Fruit fly (Drosophila melanogaster): ENCODE results near the gene mRpS6.

The mRpS6 gene

dm6 chr3L:4378895-4379294, 14.5 kb downstream of the mRpS6 start:
- TF ChIP-seq CG10631 (GFP tag; optimal IDR thresholded peaks at IDR 0.05) (peak; percentile 13), CG3032 (tag; optimal IDR thresholded peaks at IDR 0.05) (peak; percentile 41), CG3919 (GFP tag; optimal IDR thresholded peaks at IDR 0.05) (peak; percentile 43), achi (GFP tag; optimal IDR thresholded peaks at IDR 0.05) (peak; percentile 61), CG10669 (GFP tag; optimal IDR thresholded peaks at IDR 0.05) (peak; percentile 36), Lpt (GFP tag; optimal IDR thresholded peaks at IDR 0.05) (no peak), fd59A (GFP tag; optimal IDR thresholded peaks at IDR 0.05) (peak; percentile 47), CG8632 (GFP tag; optimal IDR thresholded peaks at IDR 0.05) (peak; percentile 40), CG6276 (GFP tag; optimal IDR thresholded peaks at IDR 0.05) (no peak), Smox (GFP tag; optimal IDR thresholded peaks at IDR 0.05) (peak; percentile 42), lz (GFP tag; optimal IDR thresholded peaks at IDR 0.05) (peak; percentile 14), fkh (GFP tag; optimal IDR thresholded peaks at IDR 0.05) (no peak), Met (GFP tag; optimal IDR thresholded peaks at IDR 0.05) (peak; percentile 62), Ets96B (tag; optimal IDR thresholded peaks at IDR 0.05) (peak; percentile 35), Eip93F (GFP tag; optimal IDR thresholded peaks at IDR 0.05) (no peak), cyc (GFP tag; optimal IDR thresholded peaks at IDR 0.05) (peak; percentile 25), acj6 (GFP tag; optimal IDR thresholded peaks at IDR 0.05) (peak; percentile 62), Sox15 (GFP tag; optimal IDR thresholded peaks at IDR 0.05) (no peak), Eip75B (GFP tag; optimal IDR thresholded peaks at IDR 0.05) (peak; percentile 32), ss (GFP tag; optimal IDR thresholded peaks at IDR 0.05) (peak; percentile 19 to 54), Sox14 (GFP tag; optimal IDR thresholded peaks at IDR 0.05) (peak; percentile 31), CG4318 (GFP tag; optimal IDR thresholded peaks at IDR 0.05) (peak; percentile 9), eg (GFP tag; IDR thresholded peaks at IDR 0.05) (peak; percentile 24; the same call in 1 of the 3 replicates), svp (GFP tag) (peak; percentile 69), Eip78C (GFP tag) (peak; percentile 89), CG1621 (tag; optimal IDR thresholded peaks at IDR 0.05) (peak; percentile 4), Gug (GFP tag; IDR thresholded peaks at IDR 0.05) (no peak), CG16779 (tag; optimal IDR thresholded peaks at IDR 0.05) (no peak), Blimp-1 (GFP tag; optimal IDR thresholded peaks at IDR 0.05) (no peak), dsx (GFP tag; optimal IDR thresholded peaks at IDR 0.05; ENCODE audit: poor library complexity, severe bottlenecking) (peak; percentile 31), dac (GFP tag; optimal IDR thresholded peaks at IDR 0.05) (no peak), CG11762 (GFP tag; optimal IDR thresholded peaks at IDR 0.05; ENCODE audit: insufficient read depth) (peak; percentile 18), CG7368 (GFP tag; optimal IDR thresholded peaks at IDR 0.05) (no peak), Hr4 (GFP tag; optimal IDR thresholded peaks at IDR 0.05) (peak; percentile 47), CG15336 (GFP tag; IDR thresholded peaks at IDR 0.05) (peak; percentile 40; the same call in 1 of the 2 replicates), CG8119 (GFP tag; IDR thresholded peaks at IDR 0.05) (peak; percentile 37; the same call in 1 of the 3 replicates), CG11294 (GFP tag; IDR thresholded peaks at IDR 0.05) (no peak; the same call in 1 of the 2 replicates), vri (GFP tag; optimal IDR thresholded peaks at IDR 0.05) (peak; percentile 10), net (GFP tag; optimal IDR thresholded peaks at IDR 0.05) (peak; percentile 27), Hr39 (GFP tag; optimal IDR thresholded peaks at IDR 0.05) (peak; percentile 43), CG8319 (GFP tag; optimal IDR thresholded peaks at IDR 0.05) (no peak), CG31627 (GFP tag; optimal IDR thresholded peaks at IDR 0.05) (peak; percentile 57), topi (GFP tag; optimal IDR thresholded peaks at IDR 0.05) (peak; percentile 46), CG6792 (GFP tag; optimal IDR thresholded peaks at IDR 0.05) (no peak), OdsH (GFP tag; optimal IDR thresholded peaks at IDR 0.05) (peak; percentile 67), CG9139 (GFP tag; optimal IDR thresholded peaks at IDR 0.05) (no peak), Sox102F (GFP tag; optimal IDR thresholded peaks at IDR 0.05) (peak; percentile 48), CG32006 (GFP tag; optimal IDR thresholded peaks at IDR 0.05) (peak; percentile 62), CG34406 (GFP tag; optimal IDR thresholded peaks at IDR 0.05) (peak; percentile 41), CG6163 (GFP tag; IDR thresholded peaks at IDR 0.05) (no peak), spab (GFP tag; optimal IDR thresholded peaks at IDR 0.05) (peak; percentile 35), CG6808 (GFP tag; optimal IDR thresholded peaks at IDR 0.05) (peak; percentile 34)

Measured in whole organism, prepupa.